Fruit fly (Drosophila melanogaster) whole organism, embryonic: ENCODE results near the gene mib1.

Experiments
- ATbp ChIP-seq: fragments of 200-800 bp; sonication (Bioruptor generic); optimal IDR thresholded peaks from 2 replicates; lab custom pipeline; 2017; ENCODE audit warnings: missing biosample characterization, mild to moderate bottlenecking, missing genetic modification characterization, missing genetic modification reagents
- Atf-2 ChIP-seq: fragments of 200-800 bp; sonication (Bioruptor generic); optimal IDR thresholded peaks from 2 replicates; lab custom pipeline; 2016; ENCODE audit warnings: missing biosample characterization, missing genetic modification characterization
- CG10321 ChIP-seq: fragments of 200-800 bp; sonication (Bioruptor generic); IDR thresholded peaks from 2 replicates; pipeline ENCODE4 v1.3.6; 2022; ENCODE audit warnings: missing biosample characterization, missing genetic modification characterization
- CG14860 ChIP-seq: fragments of 200-800 bp; sonication (Bioruptor generic); IDR thresholded peaks from 3 replicates; pipeline ENCODE4 v1.3.6; 2022; ENCODE audit warnings: missing biosample characterization, missing genetic modification characterization; ENCODE audit not compliant: partially characterized antibody
- CG15073 ChIP-seq: fragments of 200-800 bp; sonication (Bioruptor generic); optimal IDR thresholded peaks from 2 replicates; lab custom pipeline; 2016; ENCODE audit warnings: missing biosample characterization, missing genetic modification characterization
- CG17186 ChIP-seq: fragments of 200-800 bp; sonication (Bioruptor generic); optimal IDR thresholded peaks from 3 replicates; lab custom pipeline; 2017; ENCODE audit warnings: missing biosample characterization, missing genetic modification reagents, missing genetic modification characterization
- CG17359 ChIP-seq: fragments of 200-800 bp; sonication (Bioruptor generic); optimal IDR thresholded peaks from 3 replicates; lab custom pipeline; 2018; ENCODE audit warnings: missing biosample characterization, mild to moderate bottlenecking, missing genetic modification characterization, moderate library complexity
- CG17912 ChIP-seq: fragments of 200-800 bp; sonication (Bioruptor generic); optimal IDR thresholded peaks from 2 replicates; lab custom pipeline; 2018; ENCODE audit warnings: missing biosample characterization, mild to moderate bottlenecking, missing genetic modification characterization
- CG18599 ChIP-seq: fragments of 200-800 bp; sonication (Bioruptor generic); optimal IDR thresholded peaks from 3 replicates; lab custom pipeline; 2017; ENCODE audit warnings: missing biosample characterization, missing genetic modification characterization, mild to moderate bottlenecking, moderate library complexity, missing genetic modification reagents
- CG2129 ChIP-seq: fragments of 200-800 bp; sonication (Bioruptor generic); IDR thresholded peaks from 2 replicates; pipeline ENCODE4 v1.3.6; 2022; ENCODE audit warnings: missing biosample characterization, missing genetic modification characterization; ENCODE audit not compliant: partially characterized antibody
- CG2202 ChIP-seq: fragments of 200-800 bp; sonication (Bioruptor generic); optimal IDR thresholded peaks from 2 replicates; lab custom pipeline; 2018; ENCODE audit warnings: missing biosample characterization, mild to moderate bottlenecking, missing genetic modification characterization
- CG3065 ChIP-seq: fragments of 200-800 bp; sonication (Bioruptor generic); optimal IDR thresholded peaks from 2 replicates; lab custom pipeline; 2016; ENCODE audit warnings: missing biosample characterization, missing genetic modification characterization
- CG31224 ChIP-seq: fragments of 200-800 bp; sonication (Bioruptor generic); IDR thresholded peaks from 2 replicates; pipeline ENCODE4 v1.3.6; 2022; ENCODE audit warnings: missing biosample characterization, missing genetic modification characterization
- CG31365 ChIP-seq: fragments of 200-800 bp; sonication (Bioruptor generic); optimal IDR thresholded peaks from 2 replicates; lab custom pipeline; 2018; ENCODE audit warnings: missing biosample characterization, mild to moderate bottlenecking, missing genetic modification characterization
- CG33557 ChIP-seq: fragments of 200-800 bp; sonication (Bioruptor generic); optimal IDR thresholded peaks from 2 replicates; lab custom pipeline; 2019; ENCODE audit warnings: missing biosample characterization, mild to moderate bottlenecking, missing genetic modification characterization, moderate library complexity
- CG42726 ChIP-seq: fragments of 200-800 bp; sonication (Bioruptor generic); IDR thresholded peaks from 2 replicates; pipeline ENCODE4 v1.3.6; 2022; ENCODE audit warnings: missing biosample characterization, missing genetic modification characterization; ENCODE audit not compliant: partially characterized antibody
- CG4404 ChIP-seq: fragments of 200-800 bp; sonication (Bioruptor generic); IDR thresholded peaks from 2 replicates; pipeline ENCODE4 v1.3.6; 2022; ENCODE audit warnings: missing biosample characterization, missing genetic modification characterization
- CG8359 ChIP-seq: fragments of 200-800 bp; sonication (Bioruptor generic); optimal IDR thresholded peaks from 2 replicates; lab custom pipeline; 2017; ENCODE audit warnings: missing biosample characterization, mild to moderate bottlenecking, missing genetic modification characterization, borderline replicate concordance
- CHES-1-like ChIP-seq: fragments of 200-800 bp; sonication (Bioruptor generic); optimal IDR thresholded peaks from 2 replicates; lab custom pipeline; 2016; ENCODE audit warnings: missing biosample characterization, missing genetic modification characterization
- CoRest ChIP-seq: fragments of 200-800 bp; sonication (Bioruptor generic); optimal IDR thresholded peaks from 3 replicates; lab custom pipeline; 2018; ENCODE audit warnings: missing biosample characterization, mild to moderate bottlenecking, missing genetic modification characterization, moderate library complexity
- D ChIP-seq, 2 experiments: fragments of 200-800 bp in 1 of 2; fragments of >200 bp in 1 of 2; sonication (Bioruptor generic) in 1 of 2; optimal IDR thresholded peaks; 2 replicates in 1 of 2; 3 replicates in 1 of 2; lab custom pipeline; 2017; ENCODE audit warnings: mild to moderate bottlenecking in 1 of 2, missing biosample characterization in 1 of 2, missing genetic modification characterization in 1 of 2, missing genetic modification reagents in 1 of 2
- Doc2 ChIP-seq: fragments of 200-800 bp; sonication (Bioruptor generic); IDR thresholded peaks from 2 replicates; pipeline ENCODE4 v1.3.6; 2022; ENCODE audit warnings: missing biosample characterization, missing genetic modification characterization
- Elba2 ChIP-seq: fragments of 200-800 bp; sonication (Bioruptor generic); optimal IDR thresholded peaks from 3 replicates; lab custom pipeline; 2016; ENCODE audit warnings: missing biosample characterization, missing genetic modification characterization
- Gsc ChIP-seq: fragments of 200-800 bp; sonication (Bioruptor generic); IDR thresholded peaks from 2 replicates; pipeline ENCODE4 v1.3.6; 2022; ENCODE audit warnings: missing biosample characterization, missing genetic modification characterization
- HHEX ChIP-seq: fragments of 200-800 bp; sonication (Bioruptor generic); optimal IDR thresholded peaks from 3 replicates; lab custom pipeline; 2017; ENCODE audit warnings: missing biosample characterization, mild to moderate bottlenecking, missing genetic modification characterization, missing genetic modification reagents
- HLH4C ChIP-seq: fragments of 200-800 bp; sonication (Bioruptor generic); IDR thresholded peaks from 3 replicates; pipeline ENCODE4 v1.3.6; 2022; ENCODE audit warnings: missing biosample characterization, missing genetic modification characterization; ENCODE audit not compliant: partially characterized antibody
- Hand ChIP-seq: fragments of 200-800 bp; sonication (Bioruptor generic); optimal IDR thresholded peaks from 2 replicates; lab custom pipeline; 2017; ENCODE audit warnings: mild to moderate bottlenecking, missing biosample characterization, missing genetic modification reagents, missing genetic modification characterization
- Hr78 ChIP-seq, 2 experiments: fragments of 200-800 bp in 1 of 2; fragments of >200 bp in 1 of 2; sonication (Bioruptor generic) in 1 of 2; optimal IDR thresholded peaks; 2 replicates each; lab custom pipeline; 2017 to 2019; ENCODE audit warnings: missing biosample characterization in 2 of 2, missing genetic modification characterization in 2 of 2, mild to moderate bottlenecking in 1 of 2, moderate library complexity in 1 of 2
- Lim3 ChIP-seq: fragments of 200-800 bp; sonication (Bioruptor generic); IDR thresholded peaks from 2 replicates; pipeline ENCODE4 v1.3.6; 2022; ENCODE audit warnings: missing biosample characterization, missing genetic modification characterization
- Mes4 ChIP-seq: fragments of 200-800 bp; sonication (Bioruptor generic); optimal IDR thresholded peaks from 2 replicates; lab custom pipeline; 2016; ENCODE audit warnings: missing biosample characterization, missing genetic modification characterization
- Nf-YB ChIP-seq: fragments of 200-800 bp; sonication (Bioruptor generic); optimal IDR thresholded peaks from 3 replicates; lab custom pipeline; 2019; ENCODE audit warnings: missing biosample characterization, mild to moderate bottlenecking, missing genetic modification characterization, moderate library complexity
- Spps ChIP-seq: fragments of 200-800 bp; sonication (Bioruptor generic); optimal IDR thresholded peaks from 2 replicates; lab custom pipeline; 2018; ENCODE audit warnings: missing biosample characterization, mild to moderate bottlenecking, missing genetic modification characterization
- ap ChIP-seq: fragments of 200-800 bp; sonication (Bioruptor generic); IDR thresholded peaks from 2 replicates; pipeline ENCODE4 v1.3.6; 2022; ENCODE audit warnings: missing biosample characterization, missing genetic modification characterization
- az2 ChIP-seq: fragments of 200-800 bp; sonication (Bioruptor generic); optimal IDR thresholded peaks from 3 replicates; lab custom pipeline; 2016; ENCODE audit warnings: missing biosample characterization, missing genetic modification characterization
- dmrt99B ChIP-seq: fragments of 200-800 bp; sonication (Bioruptor generic); optimal IDR thresholded peaks from 2 replicates; lab custom pipeline; 2018; ENCODE audit warnings: missing biosample characterization, mild to moderate bottlenecking, missing genetic modification characterization, moderate library complexity
- eve ChIP-seq, 2 experiments: fragments of >200 bp; optimal IDR thresholded peaks; 2 replicates each; lab custom pipeline; 2017; ENCODE audit warnings: missing biosample characterization in 2 of 2, missing genetic modification characterization in 2 of 2
- fd64A ChIP-seq: fragments of 200-800 bp; sonication (Bioruptor generic); optimal IDR thresholded peaks from 3 replicates; lab custom pipeline; 2018; ENCODE audit warnings: missing biosample characterization, mild to moderate bottlenecking, missing genetic modification characterization
- fd96Cb ChIP-seq: fragments of 200-800 bp; sonication (Bioruptor generic); optimal IDR thresholded peaks from 2 replicates; lab custom pipeline; 2018; ENCODE audit warnings: missing biosample characterization, mild to moderate bottlenecking, missing genetic modification characterization, moderate library complexity
- ken ChIP-seq: fragments of 200-800 bp; sonication (Bioruptor generic); IDR thresholded peaks from 3 replicates; pipeline ENCODE4 v1.3.6; 2022; ENCODE audit warnings: missing biosample characterization, missing genetic modification characterization
- klu ChIP-seq: fragments of 200-800 bp; sonication (Bioruptor generic); IDR thresholded peaks from 2 replicates; pipeline ENCODE4 v1.3.6; 2022; ENCODE audit warnings: missing biosample characterization, missing genetic modification characterization
- lola ChIP-seq, 3 experiments: fragments of >200 bp in 2 of 3; fragments of 200-800 bp in 1 of 3; sonication (Bioruptor generic) in 1 of 3; optimal IDR thresholded peaks; 2 replicates each; lab custom pipeline; 2017 to 2019; ENCODE audit warnings: missing biosample characterization in 3 of 3, missing genetic modification characterization in 3 of 3, mild to moderate bottlenecking in 1 of 3, moderate library complexity in 1 of 3
- pho ChIP-seq: fragments of 200-800 bp; sonication (Bioruptor generic); optimal IDR thresholded peaks from 2 replicates; lab custom pipeline; 2016; ENCODE audit warnings: missing biosample characterization, missing genetic modification characterization
- ranshi ChIP-seq: fragments of 200-800 bp; sonication (Bioruptor generic); IDR thresholded peaks from 2 replicates; pipeline ENCODE4 v1.3.6; 2022; ENCODE audit warnings: missing biosample characterization, missing genetic modification characterization
- sima ChIP-seq: fragments of 200-800 bp; sonication (Bioruptor generic); optimal IDR thresholded peaks from 2 replicates; lab custom pipeline; 2016; ENCODE audit warnings: missing biosample characterization, missing genetic modification characterization
- tx ChIP-seq: fragments of 200-800 bp; sonication (Bioruptor generic); optimal IDR thresholded peaks from 2 replicates; lab custom pipeline; 2016; ENCODE audit warnings: missing biosample characterization, missing genetic modification characterization
- unc-4 ChIP-seq: fragments of 200-800 bp; sonication (Bioruptor generic); IDR thresholded peaks from 2 replicates; pipeline ENCODE4 v1.3.6; 2022; ENCODE audit warnings: missing biosample characterization, missing genetic modification characterization; ENCODE audit not compliant: partially characterized antibody
- wdn ChIP-seq: fragments of 200-800 bp; sonication (Bioruptor generic); IDR thresholded peaks from 2 replicates; pipeline ENCODE4 v1.3.6; 2022; ENCODE audit warnings: missing biosample characterization, missing genetic modification characterization

The mib1 gene

DNA sequence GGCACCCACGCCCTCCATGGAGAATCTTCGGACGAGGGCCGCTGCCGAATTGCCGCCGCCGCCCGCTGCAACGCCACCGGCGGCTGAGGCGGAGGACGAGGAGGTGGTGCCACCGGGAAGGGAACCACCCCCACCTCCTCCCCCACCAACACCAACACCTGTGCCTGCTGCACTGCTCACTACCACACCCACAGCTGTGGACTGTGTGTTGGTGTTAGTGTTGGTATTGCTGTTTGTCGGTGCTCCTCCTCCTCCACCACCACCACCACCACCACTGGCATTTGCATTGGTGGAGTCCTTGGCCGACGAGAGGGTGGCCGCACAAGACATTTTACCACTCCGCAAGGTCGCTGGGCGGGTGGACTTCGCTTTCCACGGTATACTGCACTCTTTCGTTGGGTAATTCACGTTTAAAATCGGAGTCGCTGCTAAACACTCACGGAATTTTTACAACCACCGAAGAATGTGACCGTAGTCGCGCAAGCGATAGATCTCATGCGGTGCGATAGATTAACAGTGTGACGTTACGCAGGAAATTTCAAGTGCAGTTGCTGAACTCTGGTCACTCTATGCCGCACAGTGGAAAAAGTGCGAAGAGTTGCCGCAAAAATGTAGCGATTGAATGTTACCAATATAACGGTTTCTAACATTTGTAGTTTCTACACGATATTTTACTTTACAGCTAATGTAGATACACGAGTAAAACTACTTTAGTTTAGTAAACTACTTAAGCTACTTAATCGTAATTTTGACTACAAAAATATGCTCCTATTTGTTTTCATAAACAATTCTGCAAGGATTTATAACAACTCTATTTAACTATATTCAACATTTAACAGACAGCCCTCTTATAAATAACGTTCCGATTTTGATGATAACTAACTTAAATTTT, at the start of gene mib1 (continued):
- TF ChIP-seq D (optimal IDR thresholded peaks at IDR 0.05; lab: Kevin White, UChicago) (peak; percentile 78), D (GFP tag; optimal IDR thresholded peaks at IDR 0.05; lab: Kevin White, UChicago) (no peak), Elba2 (GFP tag; lab: Kevin White, UChicago) (no peak), Atf-2 (GFP tag; lab: Kevin White, UChicago) (no peak), CG8359 (no peak), CG17359 (tag; lab: Kevin White, UChicago) (no peak), CHES-1-like (GFP tag; lab: Kevin White, UChicago) (peak; percentile 71), CG14860 (GFP tag; lab: Robert Waterston, UW) (peak; percentile 71; the same call in 2 of the 3 replicates), Mes4 (GFP tag; lab: Kevin White, UChicago) (no peak), Hand (GFP tag; lab: Kevin White, UChicago) (no peak), ken (peak; percentile 35; the same call in 2 of the 3 replicates), CG18599 (GFP tag; lab: Kevin White, UChicago) (peak; percentile 23), CG2129 (peak; percentile 63), dmrt99B (tag; lab: Kevin White, UChicago) (peak; percentile 37), CG15073 (GFP tag; lab: Kevin White, UChicago) (no peak), tx (GFP tag; lab: Kevin White, UChicago) (no peak), CG33557 (GFP tag; lab: Kevin White, UChicago) (peak; percentile 12), ATbp (GFP tag; lab: Kevin White, UChicago) (no peak), CG3065 (GFP tag; lab: Kevin White, UChicago) (no peak), pho (peak; percentile 38), Doc2 (GFP tag; lab: Robert Waterston, UW) (no peak), unc-4 (GFP tag; lab: Robert Waterston, UW) (peak; percentile 82), HLH4C (GFP tag; lab: Robert Waterston, UW) (peak; percentile 84), Hr78 (GFP tag; optimal IDR thresholded peaks at IDR 0.05; lab: Kevin White, UChicago) (no peak), fd96Cb (tag; lab: Kevin White, UChicago) (no peak), CG17912 (no peak), CG42726 (peak; percentile 94), Gsc (no peak), CG4404 (GFP tag; lab: Robert Waterston, UW) (no peak), wdn (GFP tag; lab: Robert Waterston, UW) (no peak), CG10321 (GFP tag; lab: Robert Waterston, UW) (no peak), CoRest (tag; lab: Kevin White, UChicago) (peak; percentile 39), ranshi (GFP tag; lab: Robert Waterston, UW) (no peak; the same call in 1 of the 2 replicates), lola (GFP tag; optimal IDR thresholded peaks at IDR 0.05; lab: Kevin White, UChicago) (peak in 1 of 3 experiments; percentile 28), CG2202 (no peak), Nf-YB (GFP tag; lab: Kevin White, UChicago) (peak; percentile 19), fd64A (GFP tag; lab: Kevin White, UChicago) (no peak), CG17186 (peak; percentile 91), eve (GFP tag; optimal IDR thresholded peaks at IDR 0.05; lab: Kevin White, UChicago) (no peak), Spps (tag; lab: Kevin White, UChicago) (no peak), CG31224 (GFP tag; lab: Robert Waterston, UW) (no peak), Lim3 (GFP tag; lab: Robert Waterston, UW) (no peak), ap (GFP tag; lab: Robert Waterston, UW) (no peak), az2 (GFP tag; lab: Kevin White, UChicago) (peak; percentile 15), CG31365 (tag; lab: Kevin White, UChicago) (peak; percentile 60), HHEX (peak; percentile 28), sima (GFP tag; lab: Kevin White, UChicago) (no peak), klu (GFP tag; lab: Robert Waterston, UW) (peak; percentile 25; the same call in 1 of the 2 replicates)
